Fruit fly (Drosophila melanogaster) whole organism, embryonic: Measurements from ENCODE around the gene ab.

Experiments
- ATbp ChIP-seq: fragments of 200-800 bp; sonication (Bioruptor generic); optimal IDR thresholded peaks from 2 replicates; lab custom pipeline; 2017; ENCODE audit warnings: missing biosample characterization, mild to moderate bottlenecking, missing genetic modification characterization, missing genetic modification reagents
- Blimp-1 ChIP-seq: fragments of 200-800 bp; sonication (Bioruptor generic); optimal IDR thresholded peaks from 3 replicates; lab custom pipeline; 2018; ENCODE audit warnings: missing biosample characterization, missing genetic modification characterization, mild to moderate bottlenecking, moderate library complexity, missing genetic modification reagents
- CG10366 ChIP-seq: fragments of 200-800 bp; sonication (Bioruptor generic); IDR thresholded peaks from 2 replicates; pipeline ENCODE4 v1.3.6; 2022; ENCODE audit warnings: missing biosample characterization, missing genetic modification characterization
- CG12155 ChIP-seq: fragments of 200-800 bp; sonication (Bioruptor generic); optimal IDR thresholded peaks from 3 replicates; lab custom pipeline; 2016; ENCODE audit warnings: missing biosample characterization, missing genetic modification characterization
- CG12769 ChIP-seq: fragments of 200-800 bp; sonication (Bioruptor generic); optimal IDR thresholded peaks from 2 replicates; lab custom pipeline; 2019; ENCODE audit warnings: missing biosample characterization, mild to moderate bottlenecking, missing genetic modification characterization, moderate library complexity
- CG13123 ChIP-seq: fragments of 200-800 bp; sonication (Bioruptor generic); optimal IDR thresholded peaks from 2 replicates; lab custom pipeline; 2016; ENCODE audit warnings: missing biosample characterization, missing genetic modification characterization
- CG14014 ChIP-seq: fragments of 200-800 bp; sonication (Bioruptor generic); IDR thresholded peaks from 2 replicates; pipeline ENCODE4 v1.3.6; 2022; ENCODE audit warnings: missing biosample characterization, missing genetic modification characterization
- CG14050 ChIP-seq: fragments of 200-800 bp; sonication (Bioruptor generic); IDR thresholded peaks from 3 replicates; pipeline ENCODE4 v1.3.6; 2022; ENCODE audit warnings: missing biosample characterization, missing genetic modification characterization
- CG14667 ChIP-seq: fragments of 200-800 bp; sonication (Bioruptor generic); IDR thresholded peaks from 2 replicates; pipeline ENCODE4 v1.3.6; 2022; ENCODE audit warnings: missing biosample characterization, missing genetic modification characterization
- CG1529 ChIP-seq: fragments of 200-800 bp; sonication (Bioruptor generic); optimal IDR thresholded peaks from 3 replicates; lab custom pipeline; 2018; ENCODE audit warnings: missing biosample characterization, missing genetic modification characterization
- CG1603 ChIP-seq: fragments of 200-800 bp; sonication (Bioruptor generic); optimal IDR thresholded peaks from 2 replicates; lab custom pipeline; 2019; ENCODE audit warnings: missing biosample characterization, mild to moderate bottlenecking, missing genetic modification characterization, moderate library complexity
- CG17802 ChIP-seq: fragments of 200-800 bp; sonication (Bioruptor generic); optimal IDR thresholded peaks from 2 replicates; lab custom pipeline; 2018; ENCODE audit warnings: missing biosample characterization, mild to moderate bottlenecking, missing genetic modification characterization, moderate library complexity
- CG18599 ChIP-seq: fragments of 200-800 bp; sonication (Bioruptor generic); optimal IDR thresholded peaks from 3 replicates; lab custom pipeline; 2017; ENCODE audit warnings: missing biosample characterization, missing genetic modification characterization, mild to moderate bottlenecking, moderate library complexity, missing genetic modification reagents
- CG18764 ChIP-seq: fragments of 200-800 bp; sonication (Bioruptor generic); optimal IDR thresholded peaks from 3 replicates; lab custom pipeline; 2016; ENCODE audit warnings: missing biosample characterization, missing genetic modification characterization
- CG3065 ChIP-seq: fragments of 200-800 bp; sonication (Bioruptor generic); optimal IDR thresholded peaks from 2 replicates; lab custom pipeline; 2016; ENCODE audit warnings: missing biosample characterization, missing genetic modification characterization
- CG31224 ChIP-seq: fragments of 200-800 bp; sonication (Bioruptor generic); IDR thresholded peaks from 2 replicates; pipeline ENCODE4 v1.3.6; 2022; ENCODE audit warnings: missing biosample characterization, missing genetic modification characterization
- CG31441 ChIP-seq: fragments of 200-800 bp; sonication (Bioruptor generic); IDR thresholded peaks from 2 replicates; pipeline ENCODE4 v1.3.6; 2022; ENCODE audit warnings: missing biosample characterization, missing genetic modification characterization
- CG32767 ChIP-seq: fragments of 200-800 bp; sonication (Bioruptor generic); IDR thresholded peaks from 2 replicates; pipeline ENCODE4 v1.3.6; 2022; ENCODE audit warnings: missing biosample characterization, missing genetic modification characterization
- CG3407 ChIP-seq: fragments of 200-800 bp; sonication (Bioruptor generic); optimal IDR thresholded peaks from 2 replicates; lab custom pipeline; 2018; ENCODE audit warnings: missing biosample characterization, mild to moderate bottlenecking, missing genetic modification characterization
- CG3847 ChIP-seq: fragments of 200-800 bp; sonication (Bioruptor generic); IDR thresholded peaks from 2 replicates; pipeline ENCODE4 v1.3.6; 2022; ENCODE audit warnings: missing biosample characterization, missing genetic modification characterization
- CG7372 ChIP-seq: fragments of 200-800 bp; sonication (Bioruptor generic); IDR thresholded peaks from 2 replicates; pipeline ENCODE4 v1.3.6; 2022; ENCODE audit warnings: missing biosample characterization, missing genetic modification characterization
- CG8765 ChIP-seq: fragments of 200-800 bp; sonication (Bioruptor generic); IDR thresholded peaks from 2 replicates; pipeline ENCODE4 v1.3.6; 2022; ENCODE audit warnings: missing biosample characterization, missing genetic modification characterization
- CHES-1-like ChIP-seq: fragments of 200-800 bp; sonication (Bioruptor generic); optimal IDR thresholded peaks from 2 replicates; lab custom pipeline; 2016; ENCODE audit warnings: missing biosample characterization, missing genetic modification characterization
- CrebB ChIP-seq: fragments of 200-800 bp; sonication (Bioruptor generic); optimal IDR thresholded peaks from 3 replicates; lab custom pipeline; 2018; ENCODE audit warnings: missing biosample characterization, mild to moderate bottlenecking, missing genetic modification characterization
- GATAe ChIP-seq: fragments of 200-800 bp; sonication (Bioruptor generic); conservative IDR thresholded peaks from 2 replicates; pipeline ENCODE4 v1.3.6; 2022; ENCODE audit warnings: missing biosample characterization, missing genetic modification characterization
- Gug ChIP-seq: fragments of 200-800 bp; sonication (Bioruptor generic); IDR thresholded peaks from 4 replicates; pipeline ENCODE4 v1.3.6; 2022; ENCODE audit warnings: missing biosample characterization, missing genetic modification characterization
- H2.0 ChIP-seq: fragments of 200-800 bp; sonication (Bioruptor generic); IDR thresholded peaks from 2 replicates; pipeline ENCODE4 v1.3.6; 2022; ENCODE audit warnings: missing biosample characterization, missing genetic modification characterization
- HLH3B ChIP-seq: fragments of 200-800 bp; sonication (Bioruptor generic); IDR thresholded peaks from 2 replicates; pipeline ENCODE4 v1.3.6; 2022; ENCODE audit warnings: missing biosample characterization, missing genetic modification characterization
- Kr ChIP-seq: fragments of 200-800 bp; sonication (Bioruptor generic); optimal IDR thresholded peaks from 2 replicates; lab custom pipeline; 2017; ENCODE audit warnings: missing biosample characterization, mild to moderate bottlenecking, missing genetic modification characterization
- Lpt ChIP-seq: fragments of >200 bp; optimal IDR thresholded peaks from 2 replicates; lab custom pipeline; 2018; ENCODE audit warnings: missing biosample characterization, missing genetic modification characterization
- Mad ChIP-seq: fragments of 200-800 bp; sonication (Bioruptor generic); optimal IDR thresholded peaks from 2 replicates; lab custom pipeline; 2016; ENCODE audit warnings: missing biosample characterization, missing genetic modification characterization
- NC2β ChIP-seq: fragments of 200-800 bp; sonication (Bioruptor generic); optimal IDR thresholded peaks from 2 replicates; lab custom pipeline; 2016; ENCODE audit warnings: missing biosample characterization, missing genetic modification characterization
- NFAT ChIP-seq: fragments of 200-800 bp; sonication (Bioruptor generic); IDR thresholded peaks from 2 replicates; pipeline ENCODE4 v1.3.6; 2022; ENCODE audit warnings: missing biosample characterization, missing genetic modification characterization
- Sox100B ChIP-seq: fragments of 200-800 bp; sonication (Bioruptor generic); optimal IDR thresholded peaks from 3 replicates; lab custom pipeline; 2018; ENCODE audit warnings: missing biosample characterization, mild to moderate bottlenecking, missing genetic modification characterization
- TFAM ChIP-seq: fragments of 200-800 bp; sonication (Bioruptor generic); optimal IDR thresholded peaks from 2 replicates; lab custom pipeline; 2017; ENCODE audit warnings: missing biosample characterization, missing genetic modification characterization, inconsistent platforms
- bcd ChIP-seq: fragments of 200-800 bp; sonication (Bioruptor generic); optimal IDR thresholded peaks from 2 replicates; lab custom pipeline; 2017; ENCODE audit warnings: missing biosample characterization, mild to moderate bottlenecking, missing genetic modification characterization
- bsh ChIP-seq, 2 experiments: fragments of 200-800 bp; sonication (Bioruptor generic); optimal IDR thresholded peaks; 2 replicates each; lab custom pipeline; 2017 to 2018; ENCODE audit warnings: mild to moderate bottlenecking in 2 of 2, missing biosample characterization in 2 of 2, missing genetic modification characterization in 2 of 2, moderate library complexity in 1 of 2
- cas ChIP-seq: fragments of 200-800 bp; sonication (Bioruptor generic); IDR thresholded peaks from 2 replicates; pipeline ENCODE4 v1.3.6; 2022; ENCODE audit warnings: missing biosample characterization, missing genetic modification characterization
- crc ChIP-seq: fragments of 200-800 bp; sonication (Bioruptor generic); optimal IDR thresholded peaks from 2 replicates; lab custom pipeline; 2016; ENCODE audit warnings: missing biosample characterization, missing genetic modification characterization
- dm ChIP-seq: fragments of 200-800 bp; sonication (Bioruptor generic); optimal IDR thresholded peaks from 3 replicates; lab custom pipeline; 2016; ENCODE audit warnings: missing biosample characterization, missing genetic modification characterization
- ems ChIP-seq: fragments of 200-800 bp; sonication (Bioruptor generic); optimal IDR thresholded peaks from 3 replicates; lab custom pipeline; 2016; ENCODE audit warnings: missing biosample characterization, missing genetic modification characterization
- gcm ChIP-seq: fragments of 200-800 bp; sonication (Bioruptor generic); optimal IDR thresholded peaks from 2 replicates; lab custom pipeline; 2019; ENCODE audit warnings: missing biosample characterization, mild to moderate bottlenecking, missing genetic modification characterization, moderate library complexity
- gcm2 ChIP-seq: fragments of 200-800 bp; sonication (Bioruptor generic); optimal IDR thresholded peaks from 2 replicates; lab custom pipeline; 2016; ENCODE audit warnings: missing biosample characterization, missing genetic modification characterization
- jing ChIP-seq: fragments of 200-800 bp; sonication (Bioruptor generic); optimal IDR thresholded peaks from 2 replicates; lab custom pipeline; 2018; ENCODE audit warnings: missing biosample characterization, mild to moderate bottlenecking, missing genetic modification characterization
- odd ChIP-seq: fragments of 200-800 bp; sonication (Bioruptor generic); optimal IDR thresholded peaks from 2 replicates; lab custom pipeline; 2017; ENCODE audit warnings: missing biosample characterization, mild to moderate bottlenecking, missing genetic modification characterization
- pita ChIP-seq: fragments of 200-800 bp; sonication (Bioruptor generic); optimal IDR thresholded peaks from 2 replicates; lab custom pipeline; 2017; ENCODE audit warnings: missing biosample characterization, mild to moderate bottlenecking, missing genetic modification characterization
- run ChIP-seq: fragments of 200-800 bp; sonication (Bioruptor generic); optimal IDR thresholded peaks from 3 replicates; lab custom pipeline; 2018; ENCODE audit warnings: missing biosample characterization, mild to moderate bottlenecking, missing genetic modification characterization
- sima ChIP-seq: fragments of 200-800 bp; sonication (Bioruptor generic); optimal IDR thresholded peaks from 2 replicates; lab custom pipeline; 2016; ENCODE audit warnings: missing biosample characterization, missing genetic modification characterization
- slbo ChIP-seq: fragments of 200-800 bp; sonication (Bioruptor generic); IDR thresholded peaks from 2 replicates; pipeline ENCODE4 v1.3.6; 2022; ENCODE audit warnings: missing biosample characterization, missing genetic modification characterization
- sob ChIP-seq: fragments of 200-800 bp; sonication (Bioruptor generic); IDR thresholded peaks from 2 replicates; pipeline ENCODE4 v1.3.6; 2022; ENCODE audit warnings: missing biosample characterization, missing genetic modification characterization
- tna ChIP-seq: fragments of 200-800 bp; sonication (Bioruptor generic); IDR thresholded peaks from 2 replicates; pipeline ENCODE4 v1.3.6; 2022; ENCODE audit warnings: missing biosample characterization, missing genetic modification characterization; ENCODE audit not compliant: partially characterized antibody
- trh ChIP-seq: fragments of 200-800 bp; sonication (Bioruptor generic); optimal IDR thresholded peaks from 2 replicates; lab custom pipeline; 2016; ENCODE audit warnings: missing biosample characterization, missing genetic modification characterization
- yki ChIP-seq: fragments of >200 bp; optimal IDR thresholded peaks from 3 replicates; lab custom pipeline; 2018

The ab gene

DNA sequence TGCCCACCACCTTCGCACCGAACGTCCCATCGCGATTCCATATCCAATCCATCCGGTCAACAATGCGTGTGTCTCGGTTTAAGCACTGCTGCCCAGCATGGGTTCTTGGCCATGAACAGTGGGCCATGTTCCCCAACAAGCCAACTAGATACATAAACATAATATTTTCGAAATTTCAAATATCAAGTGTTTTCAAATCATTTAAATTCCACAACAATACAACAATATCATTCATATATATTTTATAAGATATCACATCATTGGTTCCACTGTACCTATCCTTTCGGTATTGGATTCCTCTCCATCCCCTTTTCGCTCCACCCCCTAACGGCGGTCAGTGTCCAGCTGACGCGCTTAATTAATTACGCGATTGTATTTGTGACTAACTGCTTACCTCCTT lies 11.6 kb downstream of the ab start (continued):
- no peak for TF ChIP-seq Sox100B (GFP tag; lab: Kevin White, UChicago)
- TF ChIP-seq sob (GFP tag; lab: Robert Waterston, UW) = no peak
- TF ChIP-seq Kr (GFP tag; lab: Kevin White, UChicago) = no peak
- no peak for TF ChIP-seq GATAe (GFP tag; lab: Robert Waterston, UW)
- TF ChIP-seq CG18599 = peak; percentile 16
- no peak for TF ChIP-seq gcm (GFP tag; lab: Kevin White, UChicago)
- no peak for TF ChIP-seq Lpt
- peak; percentile 46 for TF ChIP-seq CG1603
- no peak for TF ChIP-seq H2.0 (GFP tag; lab: Robert Waterston, UW)
- no peak for TF ChIP-seq odd (GFP tag; lab: Kevin White, UChicago)
- no peak for TF ChIP-seq crc
- no peak for TF ChIP-seq CG18764 (GFP tag; lab: Kevin White, UChicago)
- no peak for TF ChIP-seq CG31441
- TF ChIP-seq Gug (GFP tag; lab: Robert Waterston, UW) = 0 out of 4 replicates have a peak, but pooled peaks have one; percentile 26
- no peak for TF ChIP-seq ATbp
- no peak for TF ChIP-seq run (tag; lab: Kevin White, UChicago)
- peak; percentile 4 for TF ChIP-seq ems (GFP tag; lab: Kevin White, UChicago)
- no peak for TF ChIP-seq CG17802 (tag; lab: Kevin White, UChicago)
- no peak for TF ChIP-seq CG3847 (GFP tag; lab: Robert Waterston, UW)
- TF ChIP-seq bsh (GFP tag; optimal IDR thresholded peaks at IDR 0.05; lab: Kevin White, UChicago) = peak in 1 of 2 experiments; percentile 38
- no peak for TF ChIP-seq CG3407 (GFP tag; lab: Kevin White, UChicago)
- TF ChIP-seq CG32767 = 0 out of 2 replicates have a peak, but pooled peaks have one; percentile 34
- TF ChIP-seq CG14014 = no peak
- no peak for TF ChIP-seq NC2β (GFP tag; lab: Kevin White, UChicago)
- no peak for TF ChIP-seq trh (GFP tag; lab: Kevin White, UChicago)
- TF ChIP-seq CG1529 (GFP tag; lab: Kevin White, UChicago) = no peak
- no peak for TF ChIP-seq yki
- no peak for TF ChIP-seq HLH3B (GFP tag; lab: Robert Waterston, UW)
- TF ChIP-seq CG8765 (GFP tag; lab: Robert Waterston, UW) = 0 out of 2 replicates have a peak, but pooled peaks have one; percentile 21
- TF ChIP-seq NFAT (GFP tag; lab: Robert Waterston, UW) = no peak
- no peak for TF ChIP-seq bcd (GFP tag; lab: Kevin White, UChicago)
- TF ChIP-seq CHES-1-like (GFP tag; lab: Kevin White, UChicago) = no peak
- no peak for TF ChIP-seq slbo (GFP tag; lab: Robert Waterston, UW)
- no peak for TF ChIP-seq tna (GFP tag; lab: Robert Waterston, UW)
- 0 out of 2 replicates have a peak, but pooled peaks have one; percentile 27 for TF ChIP-seq CG31224 (GFP tag; lab: Robert Waterston, UW)
- TF ChIP-seq gcm2 (GFP tag; lab: Kevin White, UChicago) = no peak
- TF ChIP-seq jing (GFP tag; lab: Kevin White, UChicago) = no peak
- TF ChIP-seq CG12769 = peak; percentile 20
- TF ChIP-seq CG10366 (GFP tag; lab: Robert Waterston, UW) = no peak
- 0 out of 2 replicates have a peak, but pooled peaks have one; percentile 19 for TF ChIP-seq CG14667 (GFP tag; lab: Robert Waterston, UW)
- TF ChIP-seq Blimp-1 = peak; percentile 36
- TF ChIP-seq CG13123 = no peak
- no peak for TF ChIP-seq sima (GFP tag; lab: Kevin White, UChicago)
- TF ChIP-seq dm (GFP tag; lab: Kevin White, UChicago) = no peak
- no peak for TF ChIP-seq CrebB (tag; lab: Kevin White, UChicago)
- no peak for TF ChIP-seq CG7372 (GFP tag; lab: Robert Waterston, UW)
- no peak for TF ChIP-seq Mad (GFP tag; lab: Kevin White, UChicago)
- TF ChIP-seq CG14050 = no peak
- TF ChIP-seq TFAM (GFP tag; lab: Kevin White, UChicago) = no peak
- no peak for TF ChIP-seq pita
- TF ChIP-seq CG12155 = no peak
- no peak for TF ChIP-seq cas (GFP tag; lab: Robert Waterston, UW)
- TF ChIP-seq CG3065 = no peak
